Worm (Caenorhabditis elegans) whole organism, mixed stage, embryonic: Measurements from ENCODE around the gene hap-1.

Experiments used
- M03D4.4 ChIP-seq: sonication (generic microtip); optimal IDR thresholded peaks from 2 replicates; lab custom pipeline; 2017; ENCODE audit warnings: mild to moderate bottlenecking, missing genetic modification characterization, missing compliant biosample characterization
- bed-3 ChIP-seq: fragments of 200-800 bp; sonication (Bioruptor generic); optimal IDR thresholded peaks from 3 replicates; lab custom pipeline; 2018; ENCODE audit warnings: mild to moderate bottlenecking, missing genetic modification characterization, moderate library complexity, missing compliant biosample characterization
- blmp-1 ChIP-seq: fragments of 150-350 bp; optimal IDR thresholded peaks from 2 replicates; lab custom pipeline; 2014; ENCODE audit warnings: missing biosample characterization, missing genetic modification characterization
- ceh-39 ChIP-seq: fragments of 150-350 bp; optimal IDR thresholded peaks from 2 replicates; lab custom pipeline; 2014; ENCODE audit warnings: missing biosample characterization, missing genetic modification characterization
- ceh-43 ChIP-seq: fragments of 200-800 bp; sonication (Bioruptor generic); optimal IDR thresholded peaks from 2 replicates; lab custom pipeline; 2018; ENCODE audit warnings: mild to moderate bottlenecking, missing genetic modification characterization, moderate library complexity, missing compliant biosample characterization
- ceh-83 ChIP-seq: fragments of 200-800 bp; sonication (Bioruptor generic); optimal IDR thresholded peaks from 2 replicates; lab custom pipeline; 2018; ENCODE audit warnings: mild to moderate bottlenecking, missing genetic modification characterization, missing compliant biosample characterization
- ces-1 ChIP-seq: fragments of 150-350 bp; optimal IDR thresholded peaks from 2 replicates; lab custom pipeline; 2014; ENCODE audit warnings: missing biosample characterization, missing genetic modification reagents, missing genetic modification characterization
- cnd-1 ChIP-seq: fragments of 200-800 bp; sonication (Bioruptor generic); optimal IDR thresholded peaks from 2 replicates; lab custom pipeline; 2018; ENCODE audit warnings: mild to moderate bottlenecking, missing genetic modification characterization, missing compliant biosample characterization
- drap-1 ChIP-seq: fragments of 200-800 bp; sonication (Bioruptor generic); optimal IDR thresholded peaks from 3 replicates; lab custom pipeline; 2018; ENCODE audit warnings: mild to moderate bottlenecking, missing genetic modification characterization, missing compliant biosample characterization
- elt-1 ChIP-seq: sonication (generic microtip); optimal IDR thresholded peaks from 2 replicates; lab custom pipeline; 2017; ENCODE audit warnings: missing genetic modification characterization, mild to moderate bottlenecking, missing compliant biosample characterization, antibody characterized with exemption, moderate library complexity, borderline replicate concordance; ENCODE audit not compliant: insufficient read depth
- elt-3 ChIP-seq: fragments of 150-350 bp; optimal IDR thresholded peaks from 2 replicates; lab custom pipeline; 2014; ENCODE audit warnings: missing biosample characterization, missing genetic modification characterization
- flh-1 ChIP-seq: fragments of 200-800 bp; sonication (Bioruptor generic); optimal IDR thresholded peaks from 2 replicates; lab custom pipeline; 2018; ENCODE audit warnings: mild to moderate bottlenecking, missing genetic modification characterization, moderate library complexity, missing compliant biosample characterization
- ham-2 ChIP-seq: fragments of 200-800 bp; sonication (Bioruptor generic); optimal IDR thresholded peaks from 2 replicates; lab custom pipeline; 2018; ENCODE audit warnings: mild to moderate bottlenecking, missing genetic modification characterization, missing compliant biosample characterization
- hlh-1 ChIP-seq: fragments of 150-350 bp; optimal IDR thresholded peaks from 2 replicates; lab custom pipeline; 2014; ENCODE audit warnings: missing biosample characterization, missing genetic modification reagents, missing genetic modification characterization
- lin-13 ChIP-seq: fragments of 150-350 bp; optimal IDR thresholded peaks from 2 replicates; lab custom pipeline; 2014; ENCODE audit warnings: missing biosample characterization, missing genetic modification characterization
- lin-32 ChIP-seq: fragments of 200-800 bp; sonication (Bioruptor generic); optimal IDR thresholded peaks from 2 replicates; lab custom pipeline; 2018; ENCODE audit warnings: mild to moderate bottlenecking, missing genetic modification characterization, missing compliant biosample characterization
- lsy-2 ChIP-seq: fragments of 150-350 bp; optimal IDR thresholded peaks from 2 replicates; lab custom pipeline; 2014; ENCODE audit warnings: missing biosample characterization, missing genetic modification characterization
- mab-5 ChIP-seq: fragments of 150-350 bp; optimal IDR thresholded peaks from 2 replicates; lab custom pipeline; 2014; ENCODE audit warnings: missing biosample characterization, missing genetic modification characterization
- mep-1 ChIP-seq: fragments of 150-350 bp; optimal IDR thresholded peaks from 2 replicates; lab custom pipeline; 2017; ENCODE audit warnings: missing biosample characterization, missing genetic modification reagents, missing genetic modification characterization, inconsistent platforms
- mls-2 ChIP-seq: sonication (generic microtip); optimal IDR thresholded peaks from 2 replicates; lab custom pipeline; 2016; ENCODE audit warnings: mild to moderate bottlenecking, missing genetic modification characterization, moderate library complexity, missing compliant biosample characterization
- nhr-12 ChIP-seq: fragments of 150-350 bp; optimal IDR thresholded peaks from 2 replicates; lab custom pipeline; 2014; ENCODE audit warnings: missing biosample characterization, missing genetic modification characterization
- nhr-2 ChIP-seq: fragments of 150-350 bp; optimal IDR thresholded peaks from 2 replicates; lab custom pipeline; 2014; ENCODE audit warnings: missing biosample characterization, missing genetic modification characterization
- nhr-237 ChIP-seq: fragments of 150-350 bp; optimal IDR thresholded peaks from 2 replicates; lab custom pipeline; 2014; ENCODE audit warnings: missing biosample characterization, missing genetic modification characterization
- nhr-28 ChIP-seq: fragments of 150-350 bp; optimal IDR thresholded peaks from 2 replicates; lab custom pipeline; 2014; ENCODE audit warnings: missing biosample characterization, missing genetic modification characterization
- nhr-76 ChIP-seq: sonication (generic microtip); optimal IDR thresholded peaks from 2 replicates; lab custom pipeline; 2017; ENCODE audit warnings: missing biosample characterization, missing genetic modification characterization
- pha-4 ChIP-seq: fragments of 150-350 bp; optimal IDR thresholded peaks from 2 replicates; lab custom pipeline; 2018; ENCODE audit warnings: missing biosample characterization, missing genetic modification reagents, missing genetic modification characterization
- sem-2 ChIP-seq: fragments of 200-800 bp; sonication (Bioruptor generic); optimal IDR thresholded peaks from 2 replicates; lab custom pipeline; 2018; ENCODE audit warnings: mild to moderate bottlenecking, missing genetic modification characterization, missing compliant biosample characterization
- snpc-4 ChIP-seq: fragments of 150-350 bp; optimal IDR thresholded peaks from 2 replicates; lab custom pipeline; 2014; ENCODE audit warnings: missing biosample characterization, missing genetic modification characterization
- sptf-1 ChIP-seq: sonication (generic microtip); optimal IDR thresholded peaks from 2 replicates; lab custom pipeline; 2017; ENCODE audit warnings: mild to moderate bottlenecking, missing genetic modification characterization, moderate library complexity, missing compliant biosample characterization
- tbx-8 ChIP-seq: fragments of 200-800 bp; sonication (Bioruptor generic); optimal IDR thresholded peaks from 2 replicates; lab custom pipeline; 2018; ENCODE audit warnings: mild to moderate bottlenecking, missing genetic modification characterization, moderate library complexity, missing compliant biosample characterization
- unc-120 ChIP-seq: sonication (generic microtip); optimal IDR thresholded peaks from 2 replicates; lab custom pipeline; 2017; ENCODE audit warnings: missing genetic modification characterization, missing compliant biosample characterization; ENCODE audit not compliant: poor library complexity, severe bottlenecking
- unc-39 ChIP-seq: fragments of 150-350 bp; optimal IDR thresholded peaks from 2 replicates; lab custom pipeline; 2014; ENCODE audit warnings: missing biosample characterization, missing genetic modification characterization
- unc-62 ChIP-seq: fragments of 150-350 bp; optimal IDR thresholded peaks from 2 replicates; lab custom pipeline; 2014; ENCODE audit warnings: missing biosample characterization, missing genetic modification reagents, missing genetic modification characterization
- zip-8 ChIP-seq: fragments of 150-350 bp; optimal IDR thresholded peaks from 2 replicates; lab custom pipeline; 2014; ENCODE audit warnings: missing biosample characterization, missing genetic modification characterization
- ztf-11 ChIP-seq: fragments of 150-350 bp; optimal IDR thresholded peaks from 2 replicates; lab custom pipeline; 2014; ENCODE audit warnings: missing biosample characterization, missing genetic modification characterization

Gene hap-1

DNA sequence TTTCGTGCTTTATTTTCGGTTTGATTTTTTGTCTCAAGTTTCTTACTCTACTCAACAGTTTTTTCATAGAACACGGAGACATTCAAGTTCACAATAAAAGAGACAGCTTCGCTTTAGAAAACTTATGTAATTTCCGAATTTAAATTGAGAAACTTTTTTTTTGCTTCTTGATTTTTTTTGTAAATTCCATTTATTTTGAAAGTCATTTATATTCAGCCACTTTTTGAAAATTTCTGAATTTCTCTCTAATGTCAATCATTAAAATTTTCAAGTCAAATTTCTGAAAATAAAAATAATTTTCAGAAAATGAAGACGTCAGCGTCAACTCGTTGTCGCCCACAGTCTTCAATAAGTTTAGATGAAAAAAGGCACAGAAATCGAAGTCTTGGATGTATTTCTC lies 24.1 kb downstream of the hap-1 start, which contains the start of gene T15B12.1:
Gene T15B12.1, plus strand, starts transcription at position 301 of the 400 bp plus-strand sequence.
- TF ChIP-seq unc-120 (tag; lab: Kevin White, UChicago), result no peak
- TF ChIP-seq ham-2, result no peak
- no peak for TF ChIP-seq unc-39 (tag; lab: Kevin White, UChicago)
- no peak for TF ChIP-seq tbx-8
- no peak for TF ChIP-seq mep-1 (tag; lab: Kevin White, UChicago)
- no peak for TF ChIP-seq ceh-39 (tag; lab: Kevin White, UChicago)
- TF ChIP-seq mab-5 (tag; lab: Kevin White, UChicago), result no peak
- no peak for TF ChIP-seq ztf-11 (tag; lab: Kevin White, UChicago)
- no peak for TF ChIP-seq sptf-1 (tag; lab: Kevin White, UChicago)
- no peak for TF ChIP-seq bed-3
- TF ChIP-seq snpc-4, result no peak
- TF ChIP-seq hlh-1, result no peak
- no peak for TF ChIP-seq M03D4.4
- TF ChIP-seq nhr-2 (tag; lab: Kevin White, UChicago), result no peak

DNA sequence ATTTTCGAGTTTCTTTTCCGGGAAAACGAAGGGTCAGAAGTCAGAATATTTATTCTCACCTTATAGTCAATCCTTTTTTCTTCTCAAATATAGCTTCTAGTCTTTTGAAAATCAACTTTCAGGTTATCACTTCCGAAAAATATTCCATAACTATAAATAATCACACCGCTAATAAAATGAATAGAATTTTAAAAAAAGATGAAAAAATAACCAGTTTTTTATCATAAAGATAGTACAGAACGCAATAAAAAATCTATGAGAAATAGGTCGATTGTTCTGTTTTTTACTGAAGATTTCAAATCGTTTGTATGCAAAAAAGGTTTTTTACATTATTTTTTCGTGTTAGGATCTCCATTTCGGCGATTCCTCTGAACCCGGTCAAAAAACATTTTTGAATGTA lies 26.5 kb downstream of the hap-1 start:
- TF ChIP-seq ces-1, result no peak
- TF ChIP-seq M03D4.4, result no peak
- no peak for TF ChIP-seq elt-1
- no peak for TF ChIP-seq nhr-2 (tag; lab: Kevin White, UChicago)
- no peak for TF ChIP-seq lsy-2
- TF ChIP-seq zip-8 (tag; lab: Kevin White, UChicago), result no peak
- TF ChIP-seq pha-4 (tag; lab: Kevin White, UChicago), result no peak
- TF ChIP-seq nhr-76 (tag; lab: Kevin White, UChicago), result no peak
- no peak for TF ChIP-seq nhr-12
- no peak for TF ChIP-seq ham-2
- TF ChIP-seq ztf-11 (tag; lab: Kevin White, UChicago), result no peak
- no peak for TF ChIP-seq bed-3

DNA sequence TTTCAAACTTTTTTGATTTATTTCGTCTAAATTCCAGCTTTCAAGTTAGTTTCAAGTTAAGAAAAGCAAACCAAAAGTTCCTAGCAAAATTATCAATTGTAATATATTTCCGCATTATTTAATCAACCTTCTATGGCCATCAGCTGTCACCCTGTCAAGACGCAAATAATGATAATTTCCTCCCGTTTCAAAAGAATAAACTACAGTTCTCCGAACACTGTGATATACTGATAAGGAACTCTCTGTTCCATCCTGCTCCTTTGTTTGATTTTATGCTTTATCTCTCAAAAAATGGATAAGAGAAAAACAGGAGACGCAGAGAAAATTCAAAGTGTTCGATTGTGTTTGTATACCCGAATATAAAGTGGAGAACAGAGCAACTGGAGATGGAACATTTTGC lies 27.5 kb downstream of the hap-1 start:
- TF ChIP-seq ceh-39 (tag; lab: Kevin White, UChicago) (no peak), elt-1 (no peak), blmp-1 (tag; lab: Kevin White, UChicago) (no peak), lsy-2 (no peak), M03D4.4 (no peak), drap-1 (GFP tag; lab: Kevin White, UChicago) (no peak), zip-8 (tag; lab: Kevin White, UChicago) (no peak), nhr-2 (tag; lab: Kevin White, UChicago) (no peak), lin-32 (no peak), sem-2 (no peak), ztf-11 (tag; lab: Kevin White, UChicago) (no peak), cnd-1 (tag; lab: Kevin White, UChicago) (no peak), nhr-237 (tag; lab: Kevin White, UChicago) (no peak), nhr-76 (tag; lab: Kevin White, UChicago) (no peak), ham-2 (no peak)
- TF ChIP-seq, all 35 proteins: peak for 0

DNA sequence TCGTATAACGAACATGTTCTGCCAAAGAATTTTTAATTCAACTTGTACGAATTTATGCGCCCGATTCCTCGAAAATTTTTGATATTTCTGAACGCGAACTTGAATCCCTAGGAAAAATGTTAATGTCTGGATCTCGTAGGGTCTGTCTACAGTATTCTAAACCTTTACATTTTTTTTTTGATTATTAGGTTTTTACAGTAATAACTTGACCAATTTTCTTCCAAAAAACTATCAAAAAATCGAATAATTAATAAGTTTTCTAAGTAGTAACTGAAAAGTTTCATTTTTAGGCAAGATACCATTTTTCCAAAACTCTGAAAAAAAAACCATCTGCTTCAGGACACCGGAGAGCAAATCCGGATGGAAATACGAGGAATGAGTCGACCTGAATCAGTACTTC lies 30.5 kb downstream of the hap-1 start:
- TF ChIP-seq ces-1 (no peak), lin-13 (tag; lab: Kevin White, UChicago) (no peak), nhr-12 (no peak), unc-120 (tag; lab: Kevin White, UChicago) (no peak), ham-2 (no peak), ceh-43 (GFP tag; lab: Kevin White, UChicago) (no peak), mep-1 (tag; lab: Kevin White, UChicago) (no peak), M03D4.4 (no peak), mab-5 (tag; lab: Kevin White, UChicago) (no peak), unc-62 (no peak), unc-39 (tag; lab: Kevin White, UChicago) (no peak), lin-32 (no peak)

DNA sequence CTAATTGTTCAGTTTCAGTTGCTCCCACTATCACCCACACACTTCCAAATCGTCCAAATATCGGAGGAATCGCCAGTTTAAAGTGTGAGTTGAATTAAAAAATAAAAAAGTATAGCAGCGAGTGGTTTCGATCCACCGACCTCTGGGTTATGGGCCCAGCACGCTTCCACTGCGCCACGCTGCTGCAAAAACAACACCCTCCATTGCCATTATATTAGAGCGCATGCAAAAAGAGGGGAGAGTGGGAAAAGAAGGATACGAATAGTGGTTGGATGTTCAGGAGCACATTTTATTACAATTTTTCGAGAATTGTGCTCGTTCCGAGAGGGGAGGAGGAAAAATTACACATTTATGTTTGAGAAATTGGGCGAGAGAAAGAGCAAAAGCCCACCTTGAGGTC lies 31.1 kb downstream of the hap-1 start:
- TF ChIP-seq lin-32, result peak; percentile 77
- peak; percentile 27 for TF ChIP-seq nhr-28
- no peak for TF ChIP-seq zip-8 (tag; lab: Kevin White, UChicago)
- TF ChIP-seq mab-5 (tag; lab: Kevin White, UChicago), result no peak
- peak; percentile 89 for TF ChIP-seq unc-120 (tag; lab: Kevin White, UChicago)
- TF ChIP-seq ceh-39 (tag; lab: Kevin White, UChicago), result no peak
- peak; percentile 28 for TF ChIP-seq ztf-11 (tag; lab: Kevin White, UChicago)
- peak; percentile 95 for TF ChIP-seq mls-2
- no peak for TF ChIP-seq blmp-1 (tag; lab: Kevin White, UChicago)
- TF ChIP-seq cnd-1 (tag; lab: Kevin White, UChicago), result peak; percentile 90
- peak; percentile 35 for TF ChIP-seq mep-1 (tag; lab: Kevin White, UChicago)
- no peak for TF ChIP-seq nhr-12
- TF ChIP-seq elt-3, result no peak
- peak; percentile 88 for TF ChIP-seq ceh-43 (GFP tag; lab: Kevin White, UChicago)
- TF ChIP-seq ham-2, result peak; percentile 79
- peak; percentile 95 for TF ChIP-seq sptf-1 (tag; lab: Kevin White, UChicago)
- peak; percentile 38 for TF ChIP-seq pha-4 (tag; lab: Kevin White, UChicago)
- peak; percentile 7 for TF ChIP-seq unc-39 (tag; lab: Kevin White, UChicago)
- peak; percentile 80 for TF ChIP-seq bed-3
- TF ChIP-seq lin-13 (tag; lab: Kevin White, UChicago), result no peak
- TF ChIP-seq nhr-2 (tag; lab: Kevin White, UChicago), result no peak
- peak; percentile 93 for TF ChIP-seq M03D4.4
- TF ChIP-seq flh-1 (GFP tag; lab: Kevin White, UChicago), result peak; percentile 86
- peak; percentile 4 for TF ChIP-seq nhr-237 (tag; lab: Kevin White, UChicago)
- TF ChIP-seq sem-2, result peak; percentile 83
- peak; percentile 91 for TF ChIP-seq drap-1 (GFP tag; lab: Kevin White, UChicago)
- peak; percentile 65 for TF ChIP-seq unc-62
- peak; percentile 51 for TF ChIP-seq nhr-76 (tag; lab: Kevin White, UChicago)
- TF ChIP-seq tbx-8, result peak; percentile 80
- TF ChIP-seq elt-1, result no peak
- TF ChIP-seq ceh-83, result peak; percentile 92
- peak; percentile 67 for TF ChIP-seq hlh-1
- TF ChIP-seq snpc-4, result no peak
- TF ChIP-seq ces-1, result no peak
- peak; percentile 10 for TF ChIP-seq lsy-2
- TF ChIP-seq, all 35 proteins: peak for 24
